Worm (Caenorhabditis elegans) whole organism, mixed stage, embryonic: ENCODE data around the gene Y54G11A.1.

Experiments used
- M03D4.4 ChIP-seq: sonication (generic microtip); optimal IDR thresholded peaks from 2 replicates; lab custom pipeline; 2017; ENCODE audit warnings: mild to moderate bottlenecking, missing genetic modification characterization, missing compliant biosample characterization
- bed-3 ChIP-seq: fragments of 200-800 bp; sonication (Bioruptor generic); optimal IDR thresholded peaks from 3 replicates; lab custom pipeline; 2018; ENCODE audit warnings: mild to moderate bottlenecking, missing genetic modification characterization, moderate library complexity, missing compliant biosample characterization
- blmp-1 ChIP-seq: fragments of 150-350 bp; optimal IDR thresholded peaks from 2 replicates; lab custom pipeline; 2014; ENCODE audit warnings: missing biosample characterization, missing genetic modification characterization
- ceh-39 ChIP-seq: fragments of 150-350 bp; optimal IDR thresholded peaks from 2 replicates; lab custom pipeline; 2014; ENCODE audit warnings: missing biosample characterization, missing genetic modification characterization
- ceh-43 ChIP-seq: fragments of 200-800 bp; sonication (Bioruptor generic); optimal IDR thresholded peaks from 2 replicates; lab custom pipeline; 2018; ENCODE audit warnings: mild to moderate bottlenecking, missing genetic modification characterization, moderate library complexity, missing compliant biosample characterization
- ceh-83 ChIP-seq: fragments of 200-800 bp; sonication (Bioruptor generic); optimal IDR thresholded peaks from 2 replicates; lab custom pipeline; 2018; ENCODE audit warnings: mild to moderate bottlenecking, missing genetic modification characterization, missing compliant biosample characterization
- ces-1 ChIP-seq: fragments of 150-350 bp; optimal IDR thresholded peaks from 2 replicates; lab custom pipeline; 2014; ENCODE audit warnings: missing biosample characterization, missing genetic modification reagents, missing genetic modification characterization
- cnd-1 ChIP-seq: fragments of 200-800 bp; sonication (Bioruptor generic); optimal IDR thresholded peaks from 2 replicates; lab custom pipeline; 2018; ENCODE audit warnings: mild to moderate bottlenecking, missing genetic modification characterization, missing compliant biosample characterization
- elt-3 ChIP-seq: fragments of 150-350 bp; optimal IDR thresholded peaks from 2 replicates; lab custom pipeline; 2014; ENCODE audit warnings: missing biosample characterization, missing genetic modification characterization
- ham-2 ChIP-seq: fragments of 200-800 bp; sonication (Bioruptor generic); optimal IDR thresholded peaks from 2 replicates; lab custom pipeline; 2018; ENCODE audit warnings: mild to moderate bottlenecking, missing genetic modification characterization, missing compliant biosample characterization
- hlh-1 ChIP-seq: fragments of 150-350 bp; optimal IDR thresholded peaks from 2 replicates; lab custom pipeline; 2014; ENCODE audit warnings: missing biosample characterization, missing genetic modification reagents, missing genetic modification characterization
- lin-13 ChIP-seq: fragments of 150-350 bp; optimal IDR thresholded peaks from 2 replicates; lab custom pipeline; 2014; ENCODE audit warnings: missing biosample characterization, missing genetic modification characterization
- lin-32 ChIP-seq: fragments of 200-800 bp; sonication (Bioruptor generic); optimal IDR thresholded peaks from 2 replicates; lab custom pipeline; 2018; ENCODE audit warnings: mild to moderate bottlenecking, missing genetic modification characterization, missing compliant biosample characterization
- lsy-2 ChIP-seq: fragments of 150-350 bp; optimal IDR thresholded peaks from 2 replicates; lab custom pipeline; 2014; ENCODE audit warnings: missing biosample characterization, missing genetic modification characterization
- mab-5 ChIP-seq: fragments of 150-350 bp; optimal IDR thresholded peaks from 2 replicates; lab custom pipeline; 2014; ENCODE audit warnings: missing biosample characterization, missing genetic modification characterization
- mep-1 ChIP-seq: fragments of 150-350 bp; optimal IDR thresholded peaks from 2 replicates; lab custom pipeline; 2017; ENCODE audit warnings: missing biosample characterization, missing genetic modification reagents, missing genetic modification characterization, inconsistent platforms
- mls-2 ChIP-seq: sonication (generic microtip); optimal IDR thresholded peaks from 2 replicates; lab custom pipeline; 2016; ENCODE audit warnings: mild to moderate bottlenecking, missing genetic modification characterization, moderate library complexity, missing compliant biosample characterization
- nhr-12 ChIP-seq: fragments of 150-350 bp; optimal IDR thresholded peaks from 2 replicates; lab custom pipeline; 2014; ENCODE audit warnings: missing biosample characterization, missing genetic modification characterization
- nhr-2 ChIP-seq: fragments of 150-350 bp; optimal IDR thresholded peaks from 2 replicates; lab custom pipeline; 2014; ENCODE audit warnings: missing biosample characterization, missing genetic modification characterization
- nhr-237 ChIP-seq: fragments of 150-350 bp; optimal IDR thresholded peaks from 2 replicates; lab custom pipeline; 2014; ENCODE audit warnings: missing biosample characterization, missing genetic modification characterization
- nhr-28 ChIP-seq: fragments of 150-350 bp; optimal IDR thresholded peaks from 2 replicates; lab custom pipeline; 2014; ENCODE audit warnings: missing biosample characterization, missing genetic modification characterization
- pha-4 ChIP-seq: fragments of 150-350 bp; optimal IDR thresholded peaks from 2 replicates; lab custom pipeline; 2018; ENCODE audit warnings: missing biosample characterization, missing genetic modification reagents, missing genetic modification characterization
- sem-2 ChIP-seq: fragments of 200-800 bp; sonication (Bioruptor generic); optimal IDR thresholded peaks from 2 replicates; lab custom pipeline; 2018; ENCODE audit warnings: mild to moderate bottlenecking, missing genetic modification characterization, missing compliant biosample characterization
- snpc-4 ChIP-seq: fragments of 150-350 bp; optimal IDR thresholded peaks from 2 replicates; lab custom pipeline; 2014; ENCODE audit warnings: missing biosample characterization, missing genetic modification characterization
- sptf-1 ChIP-seq: sonication (generic microtip); optimal IDR thresholded peaks from 2 replicates; lab custom pipeline; 2017; ENCODE audit warnings: mild to moderate bottlenecking, missing genetic modification characterization, moderate library complexity, missing compliant biosample characterization
- tbx-8 ChIP-seq: fragments of 200-800 bp; sonication (Bioruptor generic); optimal IDR thresholded peaks from 2 replicates; lab custom pipeline; 2018; ENCODE audit warnings: mild to moderate bottlenecking, missing genetic modification characterization, moderate library complexity, missing compliant biosample characterization
- unc-120 ChIP-seq: sonication (generic microtip); optimal IDR thresholded peaks from 2 replicates; lab custom pipeline; 2017; ENCODE audit warnings: missing genetic modification characterization, missing compliant biosample characterization; ENCODE audit not compliant: poor library complexity, severe bottlenecking
- unc-39 ChIP-seq: fragments of 150-350 bp; optimal IDR thresholded peaks from 2 replicates; lab custom pipeline; 2014; ENCODE audit warnings: missing biosample characterization, missing genetic modification characterization
- unc-62 ChIP-seq: fragments of 150-350 bp; optimal IDR thresholded peaks from 2 replicates; lab custom pipeline; 2014; ENCODE audit warnings: missing biosample characterization, missing genetic modification reagents, missing genetic modification characterization
- zip-8 ChIP-seq: fragments of 150-350 bp; optimal IDR thresholded peaks from 2 replicates; lab custom pipeline; 2014; ENCODE audit warnings: missing biosample characterization, missing genetic modification characterization
- ztf-11 ChIP-seq: fragments of 150-350 bp; optimal IDR thresholded peaks from 2 replicates; lab custom pipeline; 2014; ENCODE audit warnings: missing biosample characterization, missing genetic modification characterization

Gene Y54G11A.1

ce11 chrII:14290846-14291245, 21.9 kb upstream of the Y54G11A.1 start:
- TF ChIP-seq hlh-1 (no peak), ztf-11 (tag; lab: Kevin White, UChicago) (no peak), zip-8 (no peak), ces-1 (GFP tag; lab: Kevin White, UChicago) (no peak), cnd-1 (no peak), mep-1 (tag; lab: Kevin White, UChicago) (no peak), bed-3 (GFP tag; lab: Kevin White, UChicago) (no peak), unc-120 (tag; lab: Kevin White, UChicago) (no peak), lsy-2 (tag; lab: Kevin White, UChicago) (no peak), pha-4 (tag; lab: Kevin White, UChicago) (no peak), sem-2 (GFP tag; lab: Kevin White, UChicago) (no peak), nhr-237 (tag; lab: Kevin White, UChicago) (no peak), ham-2 (no peak)

- TF ChIP-seq cnd-1 (no peak), unc-120 (tag; lab: Kevin White, UChicago) (no peak), unc-62 (GFP tag; lab: Kevin White, UChicago) (no peak)
Observed at ce11 chrII:14288968-14289367, 20.0 kb upstream of the Y54G11A.1 start, which contains the start of gene srh-42. TSS of gene srh-42 (minus strand) at chrII:14289068.

ce11 chrII:14287277-14287676, 18.3 kb upstream of the Y54G11A.1 start, which contains the start of gene srh-41:
TSS of gene srh-41 (minus strand) at chrII:14287377.
- TF ChIP-seq lsy-2 (tag; lab: Kevin White, UChicago) (no peak), ztf-11 (tag; lab: Kevin White, UChicago) (no peak), nhr-237 (tag; lab: Kevin White, UChicago) (no peak), nhr-2 (tag; lab: Kevin White, UChicago) (no peak), ceh-43 (GFP tag; lab: Kevin White, UChicago) (no peak), ces-1 (GFP tag; lab: Kevin White, UChicago) (no peak), blmp-1 (tag; lab: Kevin White, UChicago) (no peak), pha-4 (tag; lab: Kevin White, UChicago) (no peak)

- TF ChIP-seq hlh-1, result no peak
- TF ChIP-seq zip-8, result no peak
- no peak for TF ChIP-seq mab-5 (tag; lab: Kevin White, UChicago)
- no peak for TF ChIP-seq lsy-2 (tag; lab: Kevin White, UChicago)
- TF ChIP-seq ceh-43 (GFP tag; lab: Kevin White, UChicago), result no peak
- no peak for TF ChIP-seq nhr-12 (tag; lab: Kevin White, UChicago)
- TF ChIP-seq mls-2, result no peak
- no peak for TF ChIP-seq bed-3 (GFP tag; lab: Kevin White, UChicago)
- no peak for TF ChIP-seq M03D4.4 (tag; lab: Kevin White, UChicago)
- no peak for TF ChIP-seq unc-62 (GFP tag; lab: Kevin White, UChicago)
- TF ChIP-seq lin-13 (tag; lab: Kevin White, UChicago), result no peak
- TF ChIP-seq lin-32 (GFP tag; lab: Kevin White, UChicago), result no peak
- no peak for TF ChIP-seq snpc-4 (tag; lab: Kevin White, UChicago)
Observed at ce11 chrII:14276409-14276808, 7.4 kb upstream of the Y54G11A.1 start, which contains the start of gene Y54G11A.3. TSS of gene Y54G11A.3 (plus strand) at chrII:14276621.

- TF ChIP-seq zip-8 (no peak), nhr-12 (tag; lab: Kevin White, UChicago) (no peak), unc-39 (tag; lab: Kevin White, UChicago) (no peak), unc-62 (GFP tag; lab: Kevin White, UChicago) (no peak), nhr-2 (tag; lab: Kevin White, UChicago) (no peak), nhr-28 (tag; lab: Kevin White, UChicago) (no peak), tbx-8 (GFP tag; lab: Kevin White, UChicago) (no peak), lin-32 (GFP tag; lab: Kevin White, UChicago) (no peak), unc-120 (tag; lab: Kevin White, UChicago) (no peak), cnd-1 (no peak), sem-2 (GFP tag; lab: Kevin White, UChicago) (no peak), elt-3 (tag; lab: Kevin White, UChicago) (no peak), ceh-39 (tag; lab: Kevin White, UChicago) (no peak)
Observed at ce11 chrII:14269839-14270238, 847 bp upstream of the Y54G11A.1 start.

- no peak for TF ChIP-seq nhr-12 (tag; lab: Kevin White, UChicago)
- TF ChIP-seq nhr-237 (tag; lab: Kevin White, UChicago), result no peak
- TF ChIP-seq unc-39 (tag; lab: Kevin White, UChicago), result no peak
- TF ChIP-seq lin-32 (GFP tag; lab: Kevin White, UChicago), result no peak
- TF ChIP-seq ceh-83, result no peak
- TF ChIP-seq ces-1 (GFP tag; lab: Kevin White, UChicago), result no peak
- TF ChIP-seq sptf-1 (tag; lab: Kevin White, UChicago), result no peak
- no peak for TF ChIP-seq ztf-11 (tag; lab: Kevin White, UChicago)
- TF ChIP-seq M03D4.4 (tag; lab: Kevin White, UChicago), result no peak
- no peak for TF ChIP-seq sem-2 (GFP tag; lab: Kevin White, UChicago)
- TF ChIP-seq nhr-28 (tag; lab: Kevin White, UChicago), result no peak
- no peak for TF ChIP-seq lsy-2 (tag; lab: Kevin White, UChicago)
- TF ChIP-seq ceh-43 (GFP tag; lab: Kevin White, UChicago), result no peak
- no peak for TF ChIP-seq mab-5 (tag; lab: Kevin White, UChicago)
Observed at ce11 chrII:14257943-14258342, 11.0 kb downstream of the Y54G11A.1 start.
